Worm (Caenorhabditis elegans) whole organism, L1 larva: Measurements from ENCODE around the gene dac-1.

ENCODE experiments used
- C16A3.4 ChIP-seq: fragments of 150-350 bp; optimal IDR thresholded peaks from 2 replicates; lab custom pipeline; 2014; ENCODE audit warnings: missing biosample characterization, missing genetic modification characterization
- alr-1 ChIP-seq: fragments of 200-800 bp; sonication (Bioruptor generic); optimal IDR thresholded peaks from 2 replicates; lab custom pipeline; 2018; ENCODE audit warnings: borderline replicate concordance, mild to moderate bottlenecking, missing genetic modification characterization, missing compliant biosample characterization
- aly-2 ChIP-seq: fragments of 150-350 bp; optimal IDR thresholded peaks from 2 replicates; lab custom pipeline; 2014; ENCODE audit warnings: missing biosample characterization, missing genetic modification characterization
- ama-1 ChIP-seq: fragments of 150-350 bp; optimal IDR thresholded peaks from 2 replicates; lab custom pipeline; 2014
- blmp-1 ChIP-seq: fragments of 150-350 bp; optimal IDR thresholded peaks from 2 replicates; lab custom pipeline; 2014; ENCODE audit warnings: missing biosample characterization, missing genetic modification characterization
- ceh-63 ChIP-seq: fragments of 200-800 bp; sonication (Bioruptor generic); optimal IDR thresholded peaks from 2 replicates; lab custom pipeline; 2018; ENCODE audit warnings: mild to moderate bottlenecking, missing genetic modification characterization, missing compliant biosample characterization
- ceh-8 ChIP-seq: fragments of 200-800 bp; sonication (Bioruptor generic); optimal IDR thresholded peaks from 2 replicates; lab custom pipeline; 2018; ENCODE audit warnings: mild to moderate bottlenecking, missing genetic modification characterization, moderate library complexity, missing compliant biosample characterization
- ceh-82 ChIP-seq, 3 experiments: fragments of 150-350 bp in 1 of 3; sonication (generic microtip) in 2 of 3; optimal IDR thresholded peaks; 2 replicates each; lab custom pipeline; 2014 to 2017; ENCODE audit warnings: missing biosample characterization in 3 of 3, missing genetic modification characterization in 3 of 3
- dpl-1 ChIP-seq, 3 experiments: fragments of 150-350 bp in 2 of 3; sonication (generic microtip) in 1 of 3; optimal IDR thresholded peaks; 2 replicates each; lab custom pipeline; 2014 to 2017; ENCODE audit warnings: missing biosample characterization in 3 of 3, missing genetic modification characterization in 3 of 3, missing genetic modification reagents in 3 of 3
- efl-1 ChIP-seq, 4 experiments: fragments of 150-350 bp; optimal IDR thresholded peaks in 3 of 4; peaks in 1 of 4; 1 replicate in 1 of 4; 2 replicates in 3 of 4; lab custom pipeline; 2014; ENCODE audit warnings: missing biosample characterization in 2 of 4, missing genetic modification characterization in 2 of 4, missing genetic modification reagents in 2 of 4
- efl-3 ChIP-seq: fragments of 200-800 bp; sonication (Bioruptor generic); optimal IDR thresholded peaks from 2 replicates; lab custom pipeline; 2018; ENCODE audit warnings: mild to moderate bottlenecking, missing genetic modification characterization, missing compliant biosample characterization
- egl-13 ChIP-seq: sonication (generic microtip); optimal IDR thresholded peaks from 2 replicates; lab custom pipeline; 2016; ENCODE audit warnings: missing genotype, missing genetic modification reagents, missing genetic modification characterization, missing compliant biosample characterization
- elt-2 ChIP-seq: sonication (generic microtip); optimal IDR thresholded peaks from 2 replicates; lab custom pipeline; 2016; ENCODE audit warnings: missing genetic modification characterization, mild to moderate bottlenecking, inconsistent platforms, missing compliant biosample characterization, missing genetic modification reagents
- elt-3 ChIP-seq, 6 experiments: fragments of 150-350 bp in 1 of 6; sonication (generic microtip); optimal IDR thresholded peaks; 2 replicates each; lab custom pipeline; 2017 to 2018; ENCODE audit warnings: missing biosample characterization in 6 of 6, missing genetic modification characterization in 6 of 6, inconsistent platforms in 1 of 6
- ets-5 ChIP-seq: fragments of 200-800 bp; sonication (Bioruptor generic); IDR thresholded peaks from 2 replicates; pipeline ENCODE4 v1.3.6; 2022; ENCODE audit warnings: missing genetic modification characterization, missing compliant biosample characterization
- fkh-8 ChIP-seq: sonication (generic microtip); optimal IDR thresholded peaks from 2 replicates; lab custom pipeline; 2016; ENCODE audit warnings: mild to moderate bottlenecking, missing genetic modification characterization, missing compliant biosample characterization
- fos-1 ChIP-seq: fragments of 150-350 bp; optimal IDR thresholded peaks from 2 replicates; lab custom pipeline; 2014; ENCODE audit warnings: missing biosample characterization, missing genetic modification characterization
- jun-1 ChIP-seq: fragments of 150-350 bp; optimal IDR thresholded peaks from 2 replicates; lab custom pipeline; 2014; ENCODE audit warnings: missing biosample characterization, missing genetic modification reagents, missing genetic modification characterization
- lin-13 ChIP-seq: fragments of 150-350 bp; optimal IDR thresholded peaks from 2 replicates; lab custom pipeline; 2014; ENCODE audit warnings: missing biosample characterization, missing genetic modification reagents, missing genetic modification characterization
- lin-14 ChIP-seq: fragments of 200-800 bp; sonication (Bioruptor generic); optimal IDR thresholded peaks from 2 replicates; lab custom pipeline; 2018; ENCODE audit warnings: mild to moderate bottlenecking, missing genetic modification characterization, moderate library complexity, missing compliant biosample characterization
- lin-35 ChIP-seq, 2 experiments: fragments of 150-350 bp; optimal IDR thresholded peaks; 2 replicates each; lab custom pipeline; 2014; ENCODE audit warnings: missing biosample characterization in 2 of 2, missing genetic modification characterization in 2 of 2, missing genetic modification reagents in 2 of 2
- lir-3 ChIP-seq: sonication (generic microtip); optimal IDR thresholded peaks from 2 replicates; lab custom pipeline; 2016; ENCODE audit warnings: mild to moderate bottlenecking, missing genetic modification characterization, moderate library complexity, missing compliant biosample characterization; ENCODE audit not compliant: poor library complexity
- lsy-2 ChIP-seq, 2 experiments: fragments of 150-350 bp; optimal IDR thresholded peaks; 2 replicates each; lab custom pipeline; 2014; ENCODE audit warnings: missing biosample characterization in 2 of 2, missing genetic modification characterization in 2 of 2
- mdl-1 ChIP-seq, 2 experiments: fragments of 150-350 bp; optimal IDR thresholded peaks; 2 replicates each; lab custom pipeline; 2014 to 2017; ENCODE audit warnings: missing biosample characterization in 2 of 2, missing genetic modification characterization in 2 of 2, inconsistent platforms in 1 of 2
- mef-2 ChIP-seq: fragments of 150-350 bp; optimal IDR thresholded peaks from 2 replicates; lab custom pipeline; 2014; ENCODE audit warnings: missing biosample characterization, missing genetic modification characterization
- nhr-12 ChIP-seq: sonication (generic microtip); optimal IDR thresholded peaks from 2 replicates; lab custom pipeline; 2017; ENCODE audit warnings: missing biosample characterization, missing genetic modification characterization
- nhr-19 ChIP-seq: fragments of 200-800 bp; sonication (Bioruptor generic); conservative IDR thresholded peaks from 2 replicates; pipeline ENCODE4 v1.3.6; 2022; ENCODE audit warnings: missing genetic modification characterization, missing compliant biosample characterization
- nhr-20 ChIP-seq: sonication (generic microtip); optimal IDR thresholded peaks from 2 replicates; lab custom pipeline; 2016; ENCODE audit warnings: mild to moderate bottlenecking, missing genetic modification characterization, missing compliant biosample characterization
- nhr-47 ChIP-seq: sonication (generic microtip); optimal IDR thresholded peaks from 2 replicates; lab custom pipeline; 2016; ENCODE audit warnings: mild to moderate bottlenecking, missing genetic modification characterization, moderate library complexity, missing compliant biosample characterization
- nhr-71 ChIP-seq: sonication (generic microtip); optimal IDR thresholded peaks from 2 replicates; lab custom pipeline; 2016; ENCODE audit warnings: mild to moderate bottlenecking, missing genetic modification characterization, moderate library complexity, missing compliant biosample characterization
- nhr-85 ChIP-seq: sonication (generic microtip); peaks from one replicate; lab custom pipeline; 2016; ENCODE audit warnings: missing genetic modification characterization, inconsistent platforms, missing compliant biosample characterization
- nhr-90 ChIP-seq: sonication (generic microtip); optimal IDR thresholded peaks from 2 replicates; lab custom pipeline; 2016; ENCODE audit warnings: mild to moderate bottlenecking, missing genetic modification characterization, missing compliant biosample characterization; ENCODE audit not compliant: poor library complexity
- pqm-1 ChIP-seq: sonication (generic microtip); optimal IDR thresholded peaks from 3 replicates; lab custom pipeline; 2017; ENCODE audit warnings: missing biosample characterization, missing genetic modification characterization
- snpc-4 ChIP-seq: fragments of 150-350 bp; optimal IDR thresholded peaks from 2 replicates; lab custom pipeline; 2014; ENCODE audit warnings: missing biosample characterization, missing genetic modification characterization
- snu-23 ChIP-seq: sonication (generic microtip); optimal IDR thresholded peaks from 2 replicates; lab custom pipeline; 2016; ENCODE audit warnings: missing genetic modification characterization, missing compliant biosample characterization
- swsn-7 ChIP-seq: sonication (generic microtip); optimal IDR thresholded peaks from 2 replicates; lab custom pipeline; 2016; ENCODE audit warnings: missing genetic modification characterization, missing compliant biosample characterization
- unc-130 ChIP-seq: fragments of 150-350 bp; optimal IDR thresholded peaks from 2 replicates; lab custom pipeline; 2017; ENCODE audit warnings: missing biosample characterization, missing genetic modification characterization, inconsistent platforms
- xbp-1 ChIP-seq: sonication (generic microtip); optimal IDR thresholded peaks from 2 replicates; lab custom pipeline; 2016; ENCODE audit warnings: missing genetic modification characterization, missing compliant biosample characterization
- zag-1 ChIP-seq: fragments of 150-350 bp; optimal IDR thresholded peaks from 2 replicates; lab custom pipeline; 2014; ENCODE audit warnings: missing biosample characterization, missing genetic modification characterization
- ztf-11 ChIP-seq, 2 experiments: sonication (generic microtip); optimal IDR thresholded peaks; 2 replicates each; lab custom pipeline; 2016 to 2017; ENCODE audit warnings: missing genetic modification characterization in 2 of 2, missing biosample characterization in 1 of 2, missing compliant biosample characterization in 1 of 2

dac-1 gene

DNA sequence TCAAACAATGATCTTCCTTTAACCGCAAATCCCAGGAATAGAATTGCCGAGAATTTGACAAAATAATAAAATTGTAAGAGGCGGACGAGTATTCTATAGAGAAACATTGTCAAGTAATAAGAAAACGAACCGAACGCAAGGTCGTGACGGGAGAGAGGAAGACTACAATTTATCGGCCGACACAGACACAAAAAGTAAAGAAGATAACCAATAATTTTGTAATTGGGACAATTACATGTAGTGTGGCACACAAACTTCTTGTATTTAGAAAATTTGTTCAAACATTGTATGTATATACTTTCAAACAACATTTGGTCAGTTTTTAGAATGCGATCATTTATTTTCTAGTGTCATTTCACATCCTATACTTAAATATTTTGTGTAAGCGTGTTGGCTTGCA is 16.0 kb downstream of the dac-1 start, which contains the start of gene ceeh-1:
Gene ceeh-1, minus strand, starts transcription at position 317 of the 400 bp plus-strand sequence.
- TF ChIP-seq ceh-82 (tag; optimal IDR thresholded peaks at IDR 0.05; lab: Kevin White, UChicago) (no peak), ceh-63 (GFP tag; lab: Kevin White, UChicago) (no peak), swsn-7 (tag; lab: Kevin White, UChicago) (no peak), lin-14 (GFP tag; lab: Kevin White, UChicago) (peak; percentile 47), efl-3 (GFP tag; lab: Kevin White, UChicago) (no peak), nhr-85 (tag; lab: Kevin White, UChicago) (peak; percentile 45), elt-3 (tag; optimal IDR thresholded peaks at IDR 0.05; lab: Kevin White, UChicago) (peak in 1 of 6 experiments; percentile 27), ceh-8 (GFP tag; lab: Kevin White, UChicago) (no peak), zag-1 (tag; lab: Kevin White, UChicago) (no peak), lsy-2 (tag; optimal IDR thresholded peaks at IDR 0.05; lab: Kevin White, UChicago) (peak in 1 of 2 experiments; percentile 13), fos-1 (no peak), xbp-1 (tag; lab: Kevin White, UChicago) (no peak), ets-5 (GFP tag; lab: Robert Waterston, UW) (no peak), unc-130 (tag; lab: Kevin White, UChicago) (no peak), egl-13 (tag; lab: Kevin White, UChicago) (no peak), lin-13 (GFP tag; lab: Kevin White, UChicago) (no peak), nhr-20 (tag; lab: Kevin White, UChicago) (peak; percentile 3), aly-2 (tag; lab: Kevin White, UChicago) (no peak), mef-2 (tag; lab: Kevin White, UChicago) (no peak)

DNA sequence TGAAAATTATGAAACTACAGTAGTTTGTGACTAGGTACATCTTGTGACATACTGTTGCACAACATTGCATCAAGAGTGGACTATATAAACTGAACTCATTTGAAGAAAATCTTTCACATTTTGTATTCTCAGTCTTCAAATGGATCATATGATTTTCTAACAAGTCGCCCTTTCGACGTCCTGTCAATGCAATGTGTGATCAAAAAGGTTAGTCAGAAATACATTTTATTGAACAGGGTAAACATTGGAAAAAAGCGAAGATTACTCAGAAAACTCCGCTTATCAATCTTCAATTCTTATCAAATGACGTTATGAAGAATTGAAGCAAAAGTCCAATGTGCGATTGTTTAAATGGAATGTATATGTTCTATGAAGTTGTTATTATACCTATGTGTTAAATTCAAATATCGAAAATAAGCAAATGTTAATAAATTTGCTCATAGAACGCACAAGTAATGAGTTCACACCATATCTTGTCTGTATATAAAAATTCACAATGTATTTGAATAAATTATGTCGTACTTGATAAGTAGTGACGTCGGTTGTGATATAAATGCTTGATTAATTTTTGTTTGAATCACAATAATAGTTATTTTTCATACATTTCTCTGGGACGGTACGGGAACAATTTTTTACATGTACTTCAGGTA is 17.0 kb downstream of the dac-1 start, which contains the start of gene zip-2:
Gene zip-2, plus strand, starts transcription at position 128 of the 650 bp plus-strand sequence.
- TF ChIP-seq pqm-1, result peak; percentile 43
- TF ChIP-seq C16A3.4 (tag; lab: Kevin White, UChicago), result peak; percentile 19
- TF ChIP-seq aly-2 (tag; lab: Kevin White, UChicago), result no peak
- TF ChIP-seq blmp-1 (tag; lab: Kevin White, UChicago), result peak; percentile 39
- peak; percentile 72 for TF ChIP-seq nhr-20 (tag; lab: Kevin White, UChicago)
- peak; percentile 2 for TF ChIP-seq mef-2 (tag; lab: Kevin White, UChicago)
- TF ChIP-seq nhr-12 (tag; lab: Kevin White, UChicago), result no peak
- no peak for TF ChIP-seq ama-1 (lab: Kevin White, UChicago)
- peak in 2 of 6 experiments; percentile 54 to 74 for TF ChIP-seq elt-3 (tag; optimal IDR thresholded peaks at IDR 0.05; lab: Kevin White, UChicago)
- TF ChIP-seq nhr-90 (tag; lab: Kevin White, UChicago), result peak; percentile 50
- TF ChIP-seq nhr-71 (tag; lab: Kevin White, UChicago), result peak; percentile 52
- no peak for TF ChIP-seq snpc-4 (tag; lab: Kevin White, UChicago)
- peak in 1 of 2 experiments; percentile 48 for TF ChIP-seq lin-35 (GFP tag; optimal IDR thresholded peaks at IDR 0.05; lab: Kevin White, UChicago)
- TF ChIP-seq dpl-1 (GFP tag; optimal IDR thresholded peaks at IDR 0.05; lab: Kevin White, UChicago), result peak in 1 of 3 experiments; percentile 18
- TF ChIP-seq ceh-63 (GFP tag; lab: Kevin White, UChicago), result no peak
- TF ChIP-seq xbp-1 (tag; lab: Kevin White, UChicago), result no peak
- peak in 1 of 2 experiments; percentile 9 for TF ChIP-seq lsy-2 (tag; optimal IDR thresholded peaks at IDR 0.05; lab: Kevin White, UChicago)
- no peak for TF ChIP-seq efl-1 (optimal IDR thresholded peaks at IDR 0.05; lab: Kevin White, UChicago)
- peak in 1 of 2 experiments; percentile 90 for TF ChIP-seq efl-1 (GFP tag; optimal IDR thresholded peaks at IDR 0.05 in 1 of 2; lab: Kevin White, UChicago)
- TF ChIP-seq elt-2, result peak; percentile 66
- no peak for TF ChIP-seq zag-1 (tag; lab: Kevin White, UChicago)
- TF ChIP-seq lir-3, result peak; percentile 7
- peak; percentile 99 for TF ChIP-seq alr-1 (tag; lab: Kevin White, UChicago)
- no peak for TF ChIP-seq ztf-11 (tag; optimal IDR thresholded peaks at IDR 0.05; lab: Kevin White, UChicago)
- TF ChIP-seq nhr-19 (GFP tag; lab: Robert Waterston, UW), result no peak
- TF ChIP-seq mdl-1 (tag; optimal IDR thresholded peaks at IDR 0.05; lab: Kevin White, UChicago), result peak in 1 of 2 experiments; percentile 19
- peak; percentile 5 for TF ChIP-seq nhr-47 (tag; lab: Kevin White, UChicago)
- peak; percentile 11 for TF ChIP-seq jun-1 (tag; lab: Kevin White, UChicago)
- TF ChIP-seq snu-23 (GFP tag; lab: Kevin White, UChicago), result peak; percentile 36
- TF ChIP-seq lin-14 (GFP tag; lab: Kevin White, UChicago), result peak; percentile 60
- TF ChIP-seq fkh-8 (tag; lab: Kevin White, UChicago), result peak; percentile 65
